Fruit fly (Drosophila melanogaster) whole organism, embryonic: ENCODE data around the gene pps.

Source experiments
- Abd-B ChIP-seq: fragments of 200-800 bp; sonication (Bioruptor generic); optimal IDR thresholded peaks from 2 replicates; lab custom pipeline; 2018; ENCODE audit warnings: missing biosample characterization, mild to moderate bottlenecking, missing genetic modification characterization, moderate library complexity
- Atf-2 ChIP-seq: fragments of 200-800 bp; sonication (Bioruptor generic); optimal IDR thresholded peaks from 2 replicates; lab custom pipeline; 2016; ENCODE audit warnings: missing biosample characterization, missing genetic modification characterization
- Atf6 ChIP-seq: fragments of 200-800 bp; sonication (Bioruptor generic); IDR thresholded peaks from 2 replicates; pipeline ENCODE4 v1.3.6; 2022; ENCODE audit warnings: missing biosample characterization, missing genetic modification characterization
- Bdp1 ChIP-seq: fragments of 200-800 bp; sonication (Bioruptor generic); optimal IDR thresholded peaks from 3 replicates; lab custom pipeline; 2016; ENCODE audit warnings: missing biosample characterization, missing genetic modification characterization
- CG10565 ChIP-seq: fragments of 200-800 bp; sonication (Bioruptor generic); optimal IDR thresholded peaks from 3 replicates; lab custom pipeline; 2016; ENCODE audit warnings: missing biosample characterization, mild to moderate bottlenecking, missing genetic modification characterization
- CG12155 ChIP-seq: fragments of 200-800 bp; sonication (Bioruptor generic); optimal IDR thresholded peaks from 3 replicates; lab custom pipeline; 2016; ENCODE audit warnings: missing biosample characterization, missing genetic modification characterization
- CG14860 ChIP-seq: fragments of 200-800 bp; sonication (Bioruptor generic); IDR thresholded peaks from 3 replicates; pipeline ENCODE4 v1.3.6; 2022; ENCODE audit warnings: missing biosample characterization, missing genetic modification characterization; ENCODE audit not compliant: partially characterized antibody
- CG15073 ChIP-seq: fragments of 200-800 bp; sonication (Bioruptor generic); optimal IDR thresholded peaks from 2 replicates; lab custom pipeline; 2016; ENCODE audit warnings: missing biosample characterization, missing genetic modification characterization
- CG17612 ChIP-seq: fragments of 200-800 bp; sonication (Bioruptor generic); IDR thresholded peaks from 2 replicates; pipeline ENCODE4 v1.3.6; 2022; ENCODE audit warnings: missing biosample characterization, missing genetic modification characterization
- CG2875 ChIP-seq: fragments of 200-800 bp; sonication (Bioruptor generic); optimal IDR thresholded peaks from 2 replicates; lab custom pipeline; 2017; ENCODE audit warnings: missing biosample characterization, mild to moderate bottlenecking, missing genetic modification characterization, missing genetic modification reagents
- CG31365 ChIP-seq: fragments of 200-800 bp; sonication (Bioruptor generic); optimal IDR thresholded peaks from 2 replicates; lab custom pipeline; 2018; ENCODE audit warnings: missing biosample characterization, mild to moderate bottlenecking, missing genetic modification characterization
- CG3163 ChIP-seq: fragments of 200-800 bp; sonication (Bioruptor generic); optimal IDR thresholded peaks from 3 replicates; lab custom pipeline; 2016; ENCODE audit warnings: missing biosample characterization, missing genetic modification characterization
- CG32532 ChIP-seq: fragments of 200-800 bp; sonication (Bioruptor generic); IDR thresholded peaks from 2 replicates; pipeline ENCODE4 v1.3.6; 2022; ENCODE audit warnings: missing biosample characterization, missing genetic modification characterization
- CG32767 ChIP-seq: fragments of 200-800 bp; sonication (Bioruptor generic); IDR thresholded peaks from 2 replicates; pipeline ENCODE4 v1.3.6; 2022; ENCODE audit warnings: missing biosample characterization, missing genetic modification characterization
- CG4707 ChIP-seq: fragments of 200-800 bp; sonication (Bioruptor generic); optimal IDR thresholded peaks from 2 replicates; lab custom pipeline; 2018; ENCODE audit warnings: missing biosample characterization, mild to moderate bottlenecking, missing genetic modification characterization, moderate library complexity
- CG6254 ChIP-seq: fragments of 200-800 bp; sonication (Bioruptor generic); optimal IDR thresholded peaks from 3 replicates; lab custom pipeline; 2017; ENCODE audit warnings: mild to moderate bottlenecking, missing biosample characterization, missing genetic modification reagents, missing genetic modification characterization
- CG7987 ChIP-seq: fragments of 200-800 bp; sonication (Bioruptor generic); optimal IDR thresholded peaks from 2 replicates; lab custom pipeline; 2018; ENCODE audit warnings: missing biosample characterization, mild to moderate bottlenecking, missing genetic modification characterization, moderate library complexity
- CG9609 ChIP-seq: fragments of 200-800 bp; sonication (Bioruptor generic); optimal IDR thresholded peaks from 3 replicates; lab custom pipeline; 2016; ENCODE audit warnings: missing biosample characterization, missing genetic modification characterization
- Doc3 ChIP-seq: fragments of 200-800 bp; sonication (Bioruptor generic); IDR thresholded peaks from 3 replicates; pipeline ENCODE4 v1.3.6; 2022; ENCODE audit warnings: missing biosample characterization, missing genetic modification characterization; ENCODE audit not compliant: partially characterized antibody
- Dp ChIP-seq: fragments of 200-800 bp; sonication (Bioruptor generic); optimal IDR thresholded peaks from 2 replicates; lab custom pipeline; 2018; ENCODE audit warnings: missing biosample characterization, mild to moderate bottlenecking, missing genetic modification characterization, moderate library complexity
- Ets65A ChIP-seq: fragments of 200-800 bp; sonication (Bioruptor generic); peaks from one replicate; lab custom pipeline; 2016; ENCODE audit warnings: missing biosample characterization, missing genetic modification characterization
- Gug ChIP-seq: fragments of 200-800 bp; sonication (Bioruptor generic); IDR thresholded peaks from 4 replicates; pipeline ENCODE4 v1.3.6; 2022; ENCODE audit warnings: missing biosample characterization, missing genetic modification characterization
- HLH3B ChIP-seq: fragments of 200-800 bp; sonication (Bioruptor generic); IDR thresholded peaks from 2 replicates; pipeline ENCODE4 v1.3.6; 2022; ENCODE audit warnings: missing biosample characterization, missing genetic modification characterization
- NC2α ChIP-seq: fragments of 200-800 bp; sonication (Bioruptor generic); optimal IDR thresholded peaks from 2 replicates; lab custom pipeline; 2016; ENCODE audit warnings: missing biosample characterization, missing genetic modification characterization
- Nf-YA ChIP-seq: fragments of 200-800 bp; sonication (Bioruptor generic); IDR thresholded peaks from 2 replicates; pipeline ENCODE4 v1.3.6; 2022; ENCODE audit warnings: missing biosample characterization, missing genetic modification characterization
- Oaz ChIP-seq: fragments of 200-800 bp; sonication (Bioruptor generic); IDR thresholded peaks from 2 replicates; pipeline ENCODE4 v1.3.6; 2022; ENCODE audit warnings: missing biosample characterization, missing genetic modification characterization
- Opbp ChIP-seq: fragments of 200-800 bp; sonication (Bioruptor generic); IDR thresholded peaks from 3 replicates; pipeline ENCODE4 v1.3.6; 2022; ENCODE audit warnings: missing biosample characterization, missing genetic modification characterization; ENCODE audit not compliant: partially characterized antibody
- Sox102F ChIP-seq: fragments of 200-800 bp; sonication (Bioruptor generic); optimal IDR thresholded peaks from 2 replicates; lab custom pipeline; 2018; ENCODE audit warnings: missing biosample characterization, mild to moderate bottlenecking, missing genetic modification characterization, moderate library complexity
- Spps ChIP-seq: fragments of 200-800 bp; sonication (Bioruptor generic); optimal IDR thresholded peaks from 2 replicates; lab custom pipeline; 2018; ENCODE audit warnings: missing biosample characterization, mild to moderate bottlenecking, missing genetic modification characterization
- Sry-β ChIP-seq: fragments of 200-800 bp; sonication (Bioruptor generic); optimal IDR thresholded peaks from 2 replicates; lab custom pipeline; 2018; ENCODE audit warnings: missing biosample characterization, mild to moderate bottlenecking, missing genetic modification characterization, moderate library complexity
- YL-1 ChIP-seq: fragments of 200-800 bp; sonication (Bioruptor generic); optimal IDR thresholded peaks from 3 replicates; lab custom pipeline; 2017; ENCODE audit warnings: missing biosample characterization, mild to moderate bottlenecking, missing genetic modification characterization
- al ChIP-seq: fragments of 200-800 bp; sonication (Bioruptor generic); IDR thresholded peaks from 2 replicates; pipeline ENCODE4 v1.3.6; 2022; ENCODE audit warnings: missing biosample characterization, missing genetic modification characterization
- esg ChIP-seq: fragments of 200-800 bp; sonication (Bioruptor generic); conservative IDR thresholded peaks from 2 replicates; pipeline ENCODE4 v1.3.6; 2022; ENCODE audit warnings: missing biosample characterization, missing genetic modification characterization
- fd102C ChIP-seq: fragments of 200-800 bp; sonication (Bioruptor generic); optimal IDR thresholded peaks from 2 replicates; lab custom pipeline; 2018; ENCODE audit warnings: missing biosample characterization, mild to moderate bottlenecking, missing genetic modification characterization, moderate library complexity
- fd64A ChIP-seq: fragments of 200-800 bp; sonication (Bioruptor generic); optimal IDR thresholded peaks from 3 replicates; lab custom pipeline; 2018; ENCODE audit warnings: missing biosample characterization, mild to moderate bottlenecking, missing genetic modification characterization
- grau ChIP-seq: fragments of 200-800 bp; optimal IDR thresholded peaks from 3 replicates; lab custom pipeline; 2019; ENCODE audit warnings: missing biosample characterization, mild to moderate bottlenecking, missing genetic modification characterization, moderate library complexity
- hkb ChIP-seq, 2 experiments: fragments of 200-800 bp in 1 of 2; fragments of >200 bp in 1 of 2; sonication (Bioruptor generic) in 1 of 2; IDR thresholded peaks in 1 of 2; optimal IDR thresholded peaks in 1 of 2; 2 replicates each; pipeline versions ENCODE4 v1.3.6 to Lab custom; 2017 to 2022; ENCODE audit warnings: missing biosample characterization in 1 of 2, missing genetic modification characterization in 1 of 2
- hth ChIP-seq: fragments of >200 bp; optimal IDR thresholded peaks from 2 replicates; lab custom pipeline; 2017; ENCODE audit warnings: inconsistent platforms
- kay ChIP-seq: fragments of 200-800 bp; sonication (Bioruptor generic); optimal IDR thresholded peaks from 2 replicates; lab custom pipeline; 2016; ENCODE audit warnings: missing biosample characterization, missing genetic modification characterization
- mirr ChIP-seq: fragments of 200-800 bp; sonication (Bioruptor generic); optimal IDR thresholded peaks from 3 replicates; lab custom pipeline; 2018; ENCODE audit warnings: missing biosample characterization, mild to moderate bottlenecking, missing genetic modification characterization
- otp ChIP-seq: fragments of 200-800 bp; sonication (Bioruptor generic); IDR thresholded peaks from 3 replicates; pipeline ENCODE4, ENCODE4 v1.3.6; 2022; ENCODE audit warnings: missing biosample characterization, missing genetic modification characterization
- pho ChIP-seq: fragments of 200-800 bp; sonication (Bioruptor generic); optimal IDR thresholded peaks from 2 replicates; lab custom pipeline; 2016; ENCODE audit warnings: missing biosample characterization, missing genetic modification characterization
- pita ChIP-seq: fragments of 200-800 bp; sonication (Bioruptor generic); optimal IDR thresholded peaks from 2 replicates; lab custom pipeline; 2017; ENCODE audit warnings: missing biosample characterization, mild to moderate bottlenecking, missing genetic modification characterization
- row ChIP-seq: fragments of 200-800 bp; sonication (Bioruptor generic); IDR thresholded peaks from 3 replicates; pipeline ENCODE4 v1.3.6; 2022; ENCODE audit warnings: missing biosample characterization, missing genetic modification characterization
- sima ChIP-seq: fragments of 200-800 bp; sonication (Bioruptor generic); optimal IDR thresholded peaks from 2 replicates; lab custom pipeline; 2016; ENCODE audit warnings: missing biosample characterization, missing genetic modification characterization
- slou ChIP-seq: fragments of 200-800 bp; sonication (Bioruptor generic); optimal IDR thresholded peaks from 3 replicates; lab custom pipeline; 2016; ENCODE audit warnings: missing biosample characterization, missing genetic modification characterization
- trh ChIP-seq: fragments of 200-800 bp; sonication (Bioruptor generic); optimal IDR thresholded peaks from 2 replicates; lab custom pipeline; 2016; ENCODE audit warnings: missing biosample characterization, missing genetic modification characterization
- wdn ChIP-seq: fragments of 200-800 bp; sonication (Bioruptor generic); IDR thresholded peaks from 2 replicates; pipeline ENCODE4 v1.3.6; 2022; ENCODE audit warnings: missing biosample characterization, missing genetic modification characterization
- zen ChIP-seq: fragments of 200-800 bp; sonication (Bioruptor generic); optimal IDR thresholded peaks from 3 replicates; lab custom pipeline; 2018; ENCODE audit warnings: missing biosample characterization, mild to moderate bottlenecking, missing genetic modification characterization, moderate library complexity

Gene pps

DNA sequence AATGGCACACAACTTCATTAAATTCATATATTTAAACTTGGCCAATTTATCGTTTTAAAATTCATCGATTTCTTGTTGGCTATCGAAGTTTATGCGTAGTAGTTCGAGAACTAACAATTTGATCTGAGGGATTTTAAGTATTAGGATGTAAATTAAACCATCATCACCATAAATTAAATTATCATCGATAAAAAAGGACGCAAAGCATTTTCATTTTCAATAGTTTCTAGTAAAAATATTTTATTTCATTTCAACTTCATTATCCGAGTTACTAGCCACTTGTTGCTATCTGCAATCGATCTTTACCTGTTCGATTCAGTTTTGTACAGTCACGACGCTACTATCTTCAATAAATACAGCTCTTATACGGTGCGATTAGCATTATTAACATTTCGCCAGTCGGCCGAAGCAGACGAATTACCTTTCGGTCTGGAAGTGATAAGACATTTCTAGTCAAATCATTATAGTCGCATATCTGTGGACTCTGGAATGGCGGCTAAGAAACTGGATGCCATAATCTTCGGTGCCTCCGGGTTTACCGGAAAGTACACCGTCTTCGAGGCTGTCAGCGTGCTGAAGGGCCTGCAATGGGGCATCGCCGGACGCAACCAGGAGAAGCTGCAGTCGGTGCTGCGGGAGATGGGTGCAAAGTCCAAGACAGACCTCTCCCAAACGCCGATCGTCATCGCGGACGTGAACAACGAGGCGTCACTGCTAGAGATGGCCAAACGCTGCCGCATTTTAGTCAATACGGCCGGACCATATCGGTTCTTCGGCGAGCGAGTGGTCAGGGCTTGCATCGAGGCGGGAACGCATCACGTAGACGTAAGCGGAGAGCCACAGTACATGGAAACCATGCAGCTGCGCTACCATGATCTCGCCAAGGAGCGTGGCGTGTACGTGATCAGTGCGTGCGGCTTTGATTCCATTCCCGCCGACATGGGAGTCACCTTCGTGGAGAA lies 7.1 kb upstream of the pps start, which contains the start of gene CG5167 (continued):
- no peak for TF ChIP-seq CG17612 (GFP tag; lab: Robert Waterston, UW)
- TF ChIP-seq CG6254: no peak
- no peak for TF ChIP-seq CG15073
- no peak for TF ChIP-seq CG9609 (GFP tag; lab: Kevin White, UChicago)
- no peak for TF ChIP-seq CG2875 (GFP tag; lab: Kevin White, UChicago)
- TF ChIP-seq wdn (GFP tag; lab: Robert Waterston, UW): no peak
- TF ChIP-seq kay (GFP tag; lab: Kevin White, UChicago): no peak
- TF ChIP-seq sima: no peak
- TF ChIP-seq Opbp (GFP tag; lab: Robert Waterston, UW): no peak
- TF ChIP-seq CG14860: no peak
- no peak for TF ChIP-seq CG4707 (GFP tag; lab: Kevin White, UChicago)
- no peak for TF ChIP-seq NC2α
- TF ChIP-seq Atf-2 (GFP tag; lab: Kevin White, UChicago): no peak
- no peak for TF ChIP-seq fd64A
- no peak for TF ChIP-seq Bdp1 (GFP tag; lab: Kevin White, UChicago)
- peak; percentile 56 for TF ChIP-seq grau (tag; lab: Kevin White, UChicago)
- TF ChIP-seq Atf6 (GFP tag; lab: Robert Waterston, UW): no peak
- no peak for TF ChIP-seq Sry-β (GFP tag; lab: Kevin White, UChicago)
- peak; percentile 44 for TF ChIP-seq Ets65A (GFP tag; lab: Kevin White, UChicago)
- TF ChIP-seq CG3163: no peak
- peak; percentile 70 for TF ChIP-seq row (GFP tag; lab: Robert Waterston, UW)
- no peak for TF ChIP-seq Oaz (GFP tag; lab: Robert Waterston, UW)
- peak; percentile 38 for TF ChIP-seq Sox102F
- no peak for TF ChIP-seq CG10565 (GFP tag; lab: Kevin White, UChicago)
- peak; percentile 45 for TF ChIP-seq Dp (GFP tag; lab: Kevin White, UChicago)
- no peak for TF ChIP-seq CG32767
- TF ChIP-seq otp (GFP tag; lab: Robert Waterston, UW): no peak
- peak; percentile 57 for TF ChIP-seq zen (tag; lab: Kevin White, UChicago)
- no peak for TF ChIP-seq al (GFP tag; lab: Robert Waterston, UW)
- no peak for TF ChIP-seq YL-1
- TF ChIP-seq mirr (GFP tag; lab: Kevin White, UChicago): peak; percentile 54
- TF ChIP-seq CG7987 (GFP tag; lab: Kevin White, UChicago): no peak
- no peak for TF ChIP-seq trh (GFP tag; lab: Kevin White, UChicago)
- no peak for TF ChIP-seq pita (GFP tag; lab: Kevin White, UChicago)
- TF ChIP-seq hkb (optimal IDR thresholded peaks at IDR 0.05; lab: Kevin White, UChicago): no peak
- peak; percentile 59 for TF ChIP-seq hkb (GFP tag; IDR thresholded peaks at IDR 0.05; lab: Robert Waterston, UW)
- peak; percentile 38 for TF ChIP-seq CG12155
- TF ChIP-seq HLH3B (GFP tag; lab: Robert Waterston, UW): no peak
- peak; percentile 53; the same call in 1 of the 3 replicates for TF ChIP-seq Doc3
- TF ChIP-seq Gug: no peak; the same call in 3 of the 4 replicates
- no peak for TF ChIP-seq slou (GFP tag; lab: Kevin White, UChicago)
- peak; percentile 18 for TF ChIP-seq pho
- TF ChIP-seq hth: no peak
- TF ChIP-seq Nf-YA (GFP tag; lab: Robert Waterston, UW): no peak
- TF ChIP-seq CG32532 (GFP tag; lab: Robert Waterston, UW): no peak
- TF ChIP-seq esg (GFP tag; lab: Robert Waterston, UW): no peak
- no peak for TF ChIP-seq CG31365 (tag; lab: Kevin White, UChicago)
- TF ChIP-seq Abd-B (GFP tag; lab: Kevin White, UChicago): no peak
- TF ChIP-seq fd102C (GFP tag; lab: Kevin White, UChicago): no peak
- no peak for TF ChIP-seq Spps
